Worm (Caenorhabditis elegans) whole organism, L4 larva: ENCODE measurements around the gene K12D12.4.
A peak's percentile ranks its signal among the peaks of the same experiment; 100 is the strongest.

Source experiments
- F44E2.7 ChIP-seq: fragments of 200-800 bp; sonication (Bioruptor generic); IDR thresholded peaks from 2 replicates; pipeline ENCODE4 v2.1.2; 2022; ENCODE audit warnings: missing genetic modification characterization, missing compliant biosample characterization
- F49E8.2 ChIP-seq: sonication (generic microtip); optimal IDR thresholded peaks from 2 replicates; lab custom pipeline; 2016; ENCODE audit warnings: missing compliant biosample characterization, mild to moderate bottlenecking, missing genetic modification characterization, borderline replicate concordance
- R02D3.7 ChIP-seq: fragments of 150-350 bp; sonication (generic microtip); optimal IDR thresholded peaks from 3 replicates; lab custom pipeline; 2014; ENCODE audit warnings: missing biosample characterization, missing genetic modification characterization
- T20F7.1 ChIP-seq: fragments of 200-800 bp; sonication (Bioruptor generic); optimal IDR thresholded peaks from 2 replicates; lab custom pipeline; 2018; ENCODE audit warnings: mild to moderate bottlenecking, missing genetic modification characterization, missing compliant biosample characterization
- Y105C5A.15 ChIP-seq: fragments of 200-800 bp; sonication (Bioruptor generic); IDR thresholded peaks from 2 replicates; pipeline ENCODE4 v1.3.6; 2022; ENCODE audit warnings: missing genetic modification characterization, missing compliant biosample characterization
- Y5F2A.4 ChIP-seq: fragments of 200-800 bp; sonication (Bioruptor generic); optimal IDR thresholded peaks from 2 replicates; lab custom pipeline; 2018; ENCODE audit warnings: mild to moderate bottlenecking, missing genetic modification characterization, missing compliant biosample characterization
- Y75B8A.6 ChIP-seq: fragments of 200-800 bp; sonication (Bioruptor generic); IDR thresholded peaks from 2 replicates; pipeline ENCODE4 v1.3.6; 2022; ENCODE audit warnings: missing genetic modification reagents, missing genetic modification characterization, missing compliant biosample characterization
- ZK337.2 ChIP-seq: fragments of 200-800 bp; sonication (Bioruptor generic); IDR thresholded peaks from 2 replicates; pipeline ENCODE4 v1.3.6; 2022; ENCODE audit warnings: missing genetic modification reagents, missing genetic modification characterization, missing compliant biosample characterization
- aha-1 ChIP-seq: fragments of 150-350 bp; peaks from one replicate; lab custom pipeline; 2014; ENCODE audit warnings: missing biosample characterization, missing genetic modification characterization
- aly-2 ChIP-seq: sonication (generic microtip); optimal IDR thresholded peaks from 2 replicates; lab custom pipeline; 2018; ENCODE audit warnings: missing biosample characterization, missing genetic modification characterization
- ama-1 ChIP-seq: fragments of 150-350 bp; optimal IDR thresholded peaks from 2 replicates; lab custom pipeline; 2014; ENCODE audit warnings: inconsistent platforms, mixed read lengths
- arid-1 ChIP-seq: fragments of 200-800 bp; sonication (Bioruptor generic); conservative IDR thresholded peaks from 2 replicates; pipeline ENCODE4 v1.3.6; 2022; ENCODE audit warnings: missing genetic modification reagents, missing genetic modification characterization, missing compliant biosample characterization
- ceh-28 ChIP-seq: fragments of 150-350 bp; optimal IDR thresholded peaks from 2 replicates; lab custom pipeline; 2014; ENCODE audit warnings: missing biosample characterization, missing genetic modification reagents, missing genetic modification characterization
- ctbp-1 ChIP-seq: fragments of 200-800 bp; sonication (Bioruptor generic); IDR thresholded peaks from 2 replicates; pipeline ENCODE4 v1.3.6; 2022; ENCODE audit warnings: missing genetic modification reagents, missing genetic modification characterization, missing compliant biosample characterization
- daf-16 ChIP-seq, 3 experiments: sonication (generic microtip); optimal IDR thresholded peaks; 2 replicates each; lab custom pipeline; 2016 to 2017; ENCODE audit warnings: missing genetic modification characterization in 3 of 3, missing genetic modification reagents in 3 of 3, mild to moderate bottlenecking in 2 of 3, missing compliant biosample characterization in 2 of 3, missing biosample characterization in 1 of 3, moderate library complexity in 1 of 3
- dmd-8 ChIP-seq: fragments of 200-800 bp; sonication (Bioruptor generic); IDR thresholded peaks from 2 replicates; pipeline ENCODE4 v1.3.6; 2022; ENCODE audit warnings: missing genetic modification characterization, missing compliant biosample characterization
- dmd-9 ChIP-seq: fragments of 200-800 bp; sonication (Bioruptor generic); IDR thresholded peaks from 2 replicates; pipeline ENCODE4 v1.3.6; 2022; ENCODE audit warnings: missing genetic modification reagents, missing genetic modification characterization, missing compliant biosample characterization
- dpl-1 ChIP-seq: fragments of 150-350 bp; optimal IDR thresholded peaks from 2 replicates; lab custom pipeline; 2014; ENCODE audit warnings: missing biosample characterization, missing genetic modification reagents, missing genetic modification characterization
- duxl-1 ChIP-seq: sonication (generic microtip); optimal IDR thresholded peaks from 2 replicates; lab custom pipeline; 2016; ENCODE audit warnings: mild to moderate bottlenecking, missing genetic modification characterization, moderate library complexity, missing compliant biosample characterization; ENCODE audit not compliant: poor library complexity
- egl-27 ChIP-seq: sonication (generic microtip); optimal IDR thresholded peaks from 3 replicates; lab custom pipeline; 2017; ENCODE audit warnings: missing biosample characterization, missing genetic modification reagents, missing genetic modification characterization
- egl-43 ChIP-seq: fragments of 200-800 bp; sonication (Bioruptor generic); IDR thresholded peaks from 2 replicates; pipeline ENCODE4 v1.3.6; 2022; ENCODE audit warnings: missing genetic modification reagents, missing genetic modification characterization, missing compliant biosample characterization
- gei-8 ChIP-seq: fragments of 200-800 bp; sonication (Bioruptor generic); optimal IDR thresholded peaks from 2 replicates; lab custom pipeline; 2018; ENCODE audit warnings: mild to moderate bottlenecking, missing genetic modification characterization, missing compliant biosample characterization
- hif-1 ChIP-seq, 2 experiments: sonication (generic microtip); optimal IDR thresholded peaks; 2 replicates each; lab custom pipeline; 2016 to 2017; ENCODE audit warnings: missing compliant biosample characterization in 2 of 2, missing genetic modification characterization in 2 of 2, missing genetic modification reagents in 2 of 2, missing genotype in 2 of 2, mild to moderate bottlenecking in 1 of 2
- hlh-11 ChIP-seq: fragments of 200-800 bp; sonication (Bioruptor generic); optimal IDR thresholded peaks from 2 replicates; lab custom pipeline; 2018; ENCODE audit warnings: mild to moderate bottlenecking, missing genetic modification characterization, missing compliant biosample characterization
- hmg-1.1 ChIP-seq: fragments of 200-800 bp; sonication (Bioruptor generic); IDR thresholded peaks from 2 replicates; pipeline ENCODE4 v1.3.6; 2022; ENCODE audit warnings: missing genetic modification reagents, missing genetic modification characterization, missing compliant biosample characterization
- jun-1 ChIP-seq: fragments of 150-350 bp; optimal IDR thresholded peaks from 2 replicates; lab custom pipeline; 2014; ENCODE audit warnings: missing biosample characterization, missing genetic modification reagents, missing genetic modification characterization
- lin-13 ChIP-seq: fragments of 150-350 bp; optimal IDR thresholded peaks from 2 replicates; lab custom pipeline; 2014; ENCODE audit warnings: missing biosample characterization, missing genetic modification reagents, missing genetic modification characterization
- lin-15B ChIP-seq: fragments of 150-350 bp; sonication (generic microtip); optimal IDR thresholded peaks from 3 replicates; lab custom pipeline; 2014; ENCODE audit warnings: missing biosample characterization, missing genetic modification characterization
- lin-39 ChIP-seq: fragments of 150-350 bp; optimal IDR thresholded peaks from 2 replicates; lab custom pipeline; 2014; ENCODE audit warnings: missing biosample characterization, missing genetic modification reagents, missing genetic modification characterization
- lir-3 ChIP-seq: sonication (generic microtip); optimal IDR thresholded peaks from 2 replicates; lab custom pipeline; 2016; ENCODE audit warnings: mild to moderate bottlenecking, missing genetic modification characterization, missing compliant biosample characterization
- lsy-2 ChIP-seq, 2 experiments: fragments of 150-350 bp in 1 of 2; sonication (generic microtip) in 1 of 2; optimal IDR thresholded peaks; 2 replicates each; lab custom pipeline; 2014 to 2017; ENCODE audit warnings: missing biosample characterization in 2 of 2, missing genetic modification characterization in 2 of 2
- madf-5 ChIP-seq, 2 experiments: fragments of 200-800 bp; sonication (Bioruptor generic); IDR thresholded peaks; 2 replicates each; pipeline ENCODE4 v1.3.6; 2022; ENCODE audit warnings: missing compliant biosample characterization in 2 of 2, missing genetic modification characterization in 2 of 2
- madf-9 ChIP-seq: fragments of 200-800 bp; sonication (Bioruptor generic); conservative IDR thresholded peaks from 2 replicates; pipeline ENCODE4 v1.3.6; 2022; ENCODE audit warnings: missing genetic modification reagents, missing genetic modification characterization, missing compliant biosample characterization
- mdl-1 ChIP-seq, 2 experiments: fragments of 150-350 bp in 1 of 2; sonication (generic microtip) in 1 of 2; optimal IDR thresholded peaks; 2 replicates each; lab custom pipeline; 2014 to 2017; ENCODE audit warnings: missing biosample characterization in 2 of 2, missing genetic modification characterization in 2 of 2
- mep-1 ChIP-seq: fragments of 150-350 bp; sonication (generic microtip); optimal IDR thresholded peaks from 3 replicates; lab custom pipeline; 2014; ENCODE audit warnings: missing biosample characterization, missing genetic modification characterization
- mes-2 ChIP-seq: sonication (generic microtip); optimal IDR thresholded peaks from 2 replicates; lab custom pipeline; 2016; ENCODE audit warnings: missing genotype, mild to moderate bottlenecking, missing genetic modification characterization, missing compliant biosample characterization; ENCODE audit not compliant: poor library complexity, severe bottlenecking
- nhr-10 ChIP-seq: fragments of 150-350 bp; optimal IDR thresholded peaks from 2 replicates; lab custom pipeline; 2014; ENCODE audit warnings: missing biosample characterization, missing genetic modification characterization
- nhr-11 ChIP-seq: fragments of 150-350 bp; optimal IDR thresholded peaks from 2 replicates; lab custom pipeline; 2014; ENCODE audit warnings: missing biosample characterization, missing genetic modification characterization
- nhr-28 ChIP-seq: fragments of 150-350 bp; optimal IDR thresholded peaks from 2 replicates; lab custom pipeline; 2014; ENCODE audit warnings: missing biosample characterization, missing genetic modification characterization
- nhr-41 ChIP-seq: fragments of 200-800 bp; sonication (Bioruptor generic); IDR thresholded peaks from 2 replicates; pipeline ENCODE4 v1.3.6; 2022; ENCODE audit warnings: missing genetic modification reagents, missing genetic modification characterization, missing compliant biosample characterization
- nhr-42 ChIP-seq: fragments of 200-800 bp; sonication (Bioruptor generic); IDR thresholded peaks from 2 replicates; pipeline ENCODE4 v1.3.6; 2022; ENCODE audit warnings: missing genetic modification characterization, missing compliant biosample characterization
- nhr-6 ChIP-seq: fragments of 150-350 bp; optimal IDR thresholded peaks from 2 replicates; lab custom pipeline; 2014; ENCODE audit warnings: missing biosample characterization, missing genetic modification characterization
- nhr-76 ChIP-seq: fragments of 150-350 bp; optimal IDR thresholded peaks from 2 replicates; lab custom pipeline; 2014; ENCODE audit warnings: missing biosample characterization, missing genetic modification characterization
- pqm-1 ChIP-seq: sonication (generic microtip); optimal IDR thresholded peaks from 2 replicates; lab custom pipeline; 2017; ENCODE audit warnings: missing biosample characterization, missing genetic modification characterization
- saeg-2 ChIP-seq: fragments of 200-800 bp; sonication (Bioruptor generic); IDR thresholded peaks from 2 replicates; pipeline ENCODE4 v1.3.6; 2022; ENCODE audit warnings: missing genetic modification reagents, missing genetic modification characterization, missing compliant biosample characterization
- sdz-12 ChIP-seq: fragments of 200-800 bp; sonication (Bioruptor generic); optimal IDR thresholded peaks from 2 replicates; lab custom pipeline; 2018; ENCODE audit warnings: mild to moderate bottlenecking, missing genetic modification characterization, missing compliant biosample characterization
- set-16 ChIP-seq: fragments of 200-800 bp; sonication (Bioruptor generic); IDR thresholded peaks from 2 replicates; pipeline ENCODE4 v1.3.6; 2022; ENCODE audit warnings: missing genetic modification reagents, missing genetic modification characterization, missing compliant biosample characterization
- tra-1 ChIP-seq: fragments of 200-800 bp; sonication (Bioruptor generic); IDR thresholded peaks from 2 replicates; pipeline ENCODE4 v1.3.6; 2022; ENCODE audit warnings: missing genetic modification reagents, missing genetic modification characterization, missing compliant biosample characterization
- unc-62 ChIP-seq, 3 experiments: fragments of 150-350 bp in 1 of 3; sonication (generic microtip); optimal IDR thresholded peaks in 2 of 3; peaks in 1 of 3; 1 replicate in 1 of 3; 2 replicates in 2 of 3; lab custom pipeline; 2014 to 2017; ENCODE audit warnings: missing biosample characterization in 3 of 3, missing genetic modification characterization in 3 of 3, missing genetic modification reagents in 3 of 3, missing genotype in 1 of 3
- zag-1 ChIP-seq: fragments of 150-350 bp; optimal IDR thresholded peaks from 2 replicates; lab custom pipeline; 2014; ENCODE audit warnings: missing biosample characterization, missing genetic modification characterization
- zip-11 ChIP-seq: fragments of 200-800 bp; sonication (Bioruptor generic); IDR thresholded peaks from 2 replicates; pipeline ENCODE4 v1.3.6; 2022; ENCODE audit warnings: missing genetic modification characterization, missing compliant biosample characterization

Gene K12D12.4

ce11 chrII:11813895-11814369 is 51.6 kb downstream of the K12D12.4 start, which contains the start of gene F43G6.8:
Gene F43G6.8 (minus strand): TSS chrII:11814092.
- TF ChIP-seq arid-1 (GFP tag; lab: Robert Waterston, UW) (no peak), madf-9 (GFP tag; lab: Robert Waterston, UW) (no peak), jun-1 (no peak), saeg-2 (GFP tag; lab: Robert Waterston, UW) (no peak), lsy-2 (tag; optimal IDR thresholded peaks at IDR 0.05; lab: Kevin White, UChicago) (no peak), hif-1 (tag; optimal IDR thresholded peaks at IDR 0.05; lab: Kevin White, UChicago) (peak in 1 of 2 experiments; percentile 48), nhr-28 (tag; lab: Kevin White, UChicago) (peak; percentile 53), mep-1 (tag; lab: Kevin White, UChicago) (peak; percentile 56), nhr-11 (peak; percentile 80), sdz-12 (GFP tag; lab: Kevin White, UChicago) (no peak), ctbp-1 (no peak), egl-27 (tag; lab: Kevin White, UChicago) (no peak), nhr-41 (GFP tag; lab: Robert Waterston, UW) (no peak), nhr-42 (no peak), Y5F2A.4 (GFP tag; lab: Kevin White, UChicago) (no peak), daf-16 (GFP tag; optimal IDR thresholded peaks at IDR 0.05; lab: Kevin White, UChicago) (no peak), daf-16 (tag; optimal IDR thresholded peaks at IDR 0.05; lab: Kevin White, UChicago) (peak; percentile 2), F44E2.7 (GFP tag; lab: Robert Waterston, UW) (no peak), hlh-11 (tag; lab: Kevin White, UChicago) (peak; percentile 74), dpl-1 (GFP tag; lab: Kevin White, UChicago) (peak; percentile 24), zip-11 (GFP tag; lab: Robert Waterston, UW) (no peak), nhr-6 (tag; lab: Kevin White, UChicago) (peak; percentile 23), unc-62 (GFP tag; optimal IDR thresholded peaks at IDR 0.05 in 1 of 2; lab: Kevin White, UChicago) (no peak), unc-62 (tag; optimal IDR thresholded peaks at IDR 0.05; lab: Kevin White, UChicago) (no peak), R02D3.7 (tag; lab: Kevin White, UChicago) (no peak), ama-1 (lab: Kevin White, UChicago) (peak; percentile 73), set-16 (GFP tag; lab: Robert Waterston, UW) (no peak; the same call in 1 of the 2 replicates), aha-1 (tag; lab: Kevin White, UChicago) (peak; percentile 75), egl-43 (GFP tag; lab: Robert Waterston, UW) (no peak), dmd-8 (0 out of 2 replicates have a peak, but pooled peaks have one; percentile 18), zag-1 (no peak), mes-2 (tag; lab: Kevin White, UChicago) (peak; percentile 36), ceh-28 (no peak), madf-5 (GFP tag; IDR thresholded peaks at IDR 0.05; lab: Robert Waterston, UW) (no peak), mdl-1 (tag; optimal IDR thresholded peaks at IDR 0.05; lab: Kevin White, UChicago) (peak in 1 of 2 experiments; percentile 74), F49E8.2 (tag; lab: Kevin White, UChicago) (no peak), lin-13 (GFP tag; lab: Kevin White, UChicago) (no peak), ZK337.2 (GFP tag; lab: Robert Waterston, UW) (no peak), gei-8 (GFP tag; lab: Kevin White, UChicago) (no peak), Y75B8A.6 (GFP tag; lab: Robert Waterston, UW) (no peak), tra-1 (no peak), hmg-1.1 (GFP tag; lab: Robert Waterston, UW) (peak; percentile 64), lir-3 (tag; lab: Kevin White, UChicago) (no peak), nhr-10 (tag; lab: Kevin White, UChicago) (no peak), aly-2 (tag; lab: Kevin White, UChicago) (no peak), lin-39 (tag; lab: Kevin White, UChicago) (no peak), nhr-76 (tag; lab: Kevin White, UChicago) (no peak), dmd-9 (GFP tag; lab: Robert Waterston, UW) (no peak), Y105C5A.15 (GFP tag; lab: Robert Waterston, UW) (no peak), lin-15B (no peak), T20F7.1 (GFP tag; lab: Kevin White, UChicago) (no peak), pqm-1 (tag; lab: Kevin White, UChicago) (no peak), duxl-1 (tag; lab: Kevin White, UChicago) (no peak)
